Worm (Caenorhabditis elegans): ENCODE results near the gene C46F9.5.

- no peak for TF ChIP-seq flt-1 (GFP tag; IDR thresholded peaks at IDR 0.05)
- TF ChIP-seq ama-1 (optimal IDR thresholded peaks at IDR 0.05), result no peak
Observed at ce11 chrII:1869120-1869519, 26.3 kb upstream of the C46F9.5 start, which contains the start of gene math-14.
